Worm (Caenorhabditis elegans): ENCODE results near the gene C06C3.3.
A peak's percentile ranks its signal among the peaks of the same experiment; 100 is the strongest.

C06C3.3 gene

ce11 chrII:9372393-9372792 is at the start of gene C06C3.3:
TSS of gene C06C3.3 (minus strand) at chrII:9372493.
- no peak for TF ChIP-seq dve-1 (tag; optimal IDR thresholded peaks at IDR 0.05; ENCODE audit: insufficient read depth)

ce11 chrII:9421969-9422368 is 49.7 kb upstream of the C06C3.3 start, which contains the start of gene M176.11:
TSS of gene M176.11 (plus strand) at chrII:9422269.
- no peak for TF ChIP-seq daf-19 (GFP tag; conservative IDR thresholded peaks at IDR 0.05)

- TF ChIP-seq set-16 (GFP tag; IDR thresholded peaks at IDR 0.05) (no peak), daf-16 (GFP tag; optimal IDR thresholded peaks at IDR 0.05) (no peak), daf-16 (tag; optimal IDR thresholded peaks at IDR 0.05) (peak; percentile 10), dmd-6 (GFP tag; IDR thresholded peaks at IDR 0.05) (peak; percentile 58), R02D3.7 (tag; optimal IDR thresholded peaks at IDR 0.05) (no peak), fos-1 (tag; optimal IDR thresholded peaks at IDR 0.05) (no peak), hlh-11 (tag; optimal IDR thresholded peaks at IDR 0.05) (peak; percentile 3), gei-8 (GFP tag; optimal IDR thresholded peaks at IDR 0.05) (no peak), nhr-41 (GFP tag; IDR thresholded peaks at IDR 0.05) (no peak), skn-1 (tag; optimal IDR thresholded peaks at IDR 0.05) (no peak), daf-19 (GFP tag; conservative IDR thresholded peaks at IDR 0.05) (no peak), nhr-28 (tag; optimal IDR thresholded peaks at IDR 0.05) (peak; percentile 37), unc-62 (GFP tag; optimal IDR thresholded peaks at IDR 0.05 in 1 of 2) (peak in 1 of 2 experiments; percentile 91), unc-62 (tag; optimal IDR thresholded peaks at IDR 0.05) (no peak), spr-1 (tag; optimal IDR thresholded peaks at IDR 0.05) (no peak), ama-1 (optimal IDR thresholded peaks at IDR 0.05) (no peak), T26A8.4 (GFP tag; IDR thresholded peaks at IDR 0.05) (no peak), hlh-30 (tag; optimal IDR thresholded peaks at IDR 0.05; ENCODE audit: insufficient read depth) (peak; percentile 24)
Measured at ce11 chrII:9418843-9419532, 46.7 kb upstream of the C06C3.3 start.

- TF ChIP-seq nhr-76 (tag; optimal IDR thresholded peaks at IDR 0.05) (no peak), lin-1 (GFP tag; IDR thresholded peaks at IDR 0.05) (no peak), fkh-10 (GFP tag; optimal IDR thresholded peaks at IDR 0.05) (no peak), pqm-1 (tag; optimal IDR thresholded peaks at IDR 0.05) (peak; percentile 30), zfp-2 (tag; optimal IDR thresholded peaks at IDR 0.05) (no peak), nhr-77 (tag; optimal IDR thresholded peaks at IDR 0.05) (peak; percentile 7), mes-2 (tag; optimal IDR thresholded peaks at IDR 0.05; ENCODE audit: poor library complexity, severe bottlenecking) (peak; percentile 18), daf-16 (GFP tag; optimal IDR thresholded peaks at IDR 0.05) (no peak), daf-16 (tag; optimal IDR thresholded peaks at IDR 0.05) (peak; percentile 40)
Measured at ce11 chrII:9418065-9418567, 45.8 kb upstream of the C06C3.3 start, which contains the start of the genes M176.4 and M176.16. TSS of gene M176.4 (plus strand) at chrII:9418365. TSS of gene M176.16 (plus strand) at chrII:9418517.

- TF ChIP-seq snpc-4 (tag; optimal IDR thresholded peaks at IDR 0.05) (no peak), lim-7 (GFP tag; IDR thresholded peaks at IDR 0.05) (no peak), jun-1 (tag; optimal IDR thresholded peaks at IDR 0.05) (no peak), hmg-1.1 (GFP tag; IDR thresholded peaks at IDR 0.05) (peak; percentile 38; the same call in 1 of the 2 replicates), ztf-11 (tag; optimal IDR thresholded peaks at IDR 0.05) (no peak), mes-2 (tag; optimal IDR thresholded peaks at IDR 0.05; ENCODE audit: poor library complexity, severe bottlenecking) (peak; percentile 66), nhr-102 (tag; optimal IDR thresholded peaks at IDR 0.05) (peak; percentile 35), T20F7.1 (GFP tag; optimal IDR thresholded peaks at IDR 0.05) (peak; percentile 71), dpl-1 (GFP tag; optimal IDR thresholded peaks at IDR 0.05) (peak; percentile 65), nhr-11 (tag; optimal IDR thresholded peaks at IDR 0.05) (peak; percentile 69), aha-1 (tag) (peak; percentile 93), zip-2 (tag; optimal IDR thresholded peaks at IDR 0.05) (no peak), nhr-6 (tag; optimal IDR thresholded peaks at IDR 0.05) (peak; percentile 35), ceh-62 (tag; optimal IDR thresholded peaks at IDR 0.05) (no peak), dve-1 (tag; optimal IDR thresholded peaks at IDR 0.05; ENCODE audit: insufficient read depth) (peak; percentile 69), egl-43 (GFP tag; IDR thresholded peaks at IDR 0.05) (no peak), daf-16 (GFP tag; optimal IDR thresholded peaks at IDR 0.05) (peak in 1 of 2 experiments; percentile 18), daf-16 (tag; optimal IDR thresholded peaks at IDR 0.05) (peak; percentile 23), nhr-28 (tag; optimal IDR thresholded peaks at IDR 0.05) (peak; percentile 20), hlh-30 (tag; optimal IDR thresholded peaks at IDR 0.05; ENCODE audit: insufficient read depth) (peak; percentile 53), ztf-7 (tag; optimal IDR thresholded peaks at IDR 0.05) (no peak), unc-62 (GFP tag; optimal IDR thresholded peaks at IDR 0.05 in 1 of 2) (peak in 1 of 2 experiments; percentile 81), unc-62 (tag; optimal IDR thresholded peaks at IDR 0.05) (no peak)
Measured at ce11 chrII:9416381-9417276, 44.3 kb upstream of the C06C3.3 start, which contains the start of the genes gss-1 and chch-3. TSS of gene gss-1 (minus strand) at chrII:9416431. TSS of gene chch-3 (plus strand) at chrII:9417013.
